Fruit fly (Drosophila melanogaster) whole organism, embryonic: ENCODE data around the gene CG13299.

Experiments used
- CG10267 ChIP-seq: fragments of 200-800 bp; sonication (Bioruptor generic); optimal IDR thresholded peaks from 2 replicates; lab custom pipeline; 2018; ENCODE audit warnings: missing biosample characterization, mild to moderate bottlenecking, missing genetic modification characterization, moderate library complexity
- CG11456 ChIP-seq: fragments of 200-800 bp; sonication (Bioruptor generic); IDR thresholded peaks from 3 replicates; pipeline ENCODE4 v1.3.6; 2022; ENCODE audit warnings: missing biosample characterization, missing genetic modification characterization
- CG11504 ChIP-seq: fragments of 200-800 bp; sonication (Bioruptor generic); optimal IDR thresholded peaks from 3 replicates; lab custom pipeline; 2019; ENCODE audit warnings: missing biosample characterization, mild to moderate bottlenecking, missing genetic modification characterization, moderate library complexity
- CG14710 ChIP-seq: fragments of 200-800 bp; sonication (Bioruptor generic); optimal IDR thresholded peaks from 3 replicates; lab custom pipeline; 2019; ENCODE audit warnings: missing biosample characterization, mild to moderate bottlenecking, missing genetic modification characterization, moderate library complexity
- CG17361 ChIP-seq: fragments of 200-800 bp; sonication (Bioruptor generic); IDR thresholded peaks from 3 replicates; pipeline ENCODE4 v1.3.6; 2022; ENCODE audit warnings: missing biosample characterization, missing genetic modification characterization
- CG18619 ChIP-seq: fragments of 200-800 bp; sonication (Bioruptor generic); optimal IDR thresholded peaks from 3 replicates; lab custom pipeline; 2017; ENCODE audit warnings: missing biosample characterization, mild to moderate bottlenecking, missing genetic modification characterization
- CG2129 ChIP-seq: fragments of 200-800 bp; sonication (Bioruptor generic); IDR thresholded peaks from 2 replicates; pipeline ENCODE4 v1.3.6; 2022; ENCODE audit warnings: missing biosample characterization, missing genetic modification characterization; ENCODE audit not compliant: partially characterized antibody
- CG32532 ChIP-seq: fragments of 200-800 bp; sonication (Bioruptor generic); IDR thresholded peaks from 2 replicates; pipeline ENCODE4 v1.3.6; 2022; ENCODE audit warnings: missing biosample characterization, missing genetic modification characterization
- CG34422 ChIP-seq: fragments of 200-800 bp; sonication (Bioruptor generic); IDR thresholded peaks from 3 replicates; pipeline ENCODE4 v1.3.6; 2022; ENCODE audit warnings: missing biosample characterization, missing genetic modification characterization
- CG4404 ChIP-seq: fragments of 200-800 bp; sonication (Bioruptor generic); IDR thresholded peaks from 2 replicates; pipeline ENCODE4 v1.3.6; 2022; ENCODE audit warnings: missing biosample characterization, missing genetic modification characterization
- CG6689 ChIP-seq: fragments of 200-800 bp; sonication (Bioruptor generic); IDR thresholded peaks from 2 replicates; pipeline ENCODE4 v1.3.6; 2022; ENCODE audit warnings: missing biosample characterization, missing genetic modification characterization
- CG7271 ChIP-seq: fragments of 200-800 bp; sonication (Bioruptor generic); optimal IDR thresholded peaks from 2 replicates; lab custom pipeline; 2018; ENCODE audit warnings: missing biosample characterization, mild to moderate bottlenecking, missing genetic modification characterization, moderate library complexity
- CG9437 ChIP-seq: fragments of 200-800 bp; sonication (Bioruptor generic); optimal IDR thresholded peaks from 2 replicates; lab custom pipeline; 2018; ENCODE audit warnings: missing biosample characterization, mild to moderate bottlenecking, missing genetic modification characterization
- Dip2 ChIP-seq: fragments of 200-800 bp; sonication (Bioruptor generic); IDR thresholded peaks from 2 replicates; pipeline ENCODE4 v1.3.6; 2022; ENCODE audit warnings: missing biosample characterization, missing genetic modification characterization
- Drgx ChIP-seq: fragments of 200-800 bp; sonication (Bioruptor generic); IDR thresholded peaks from 2 replicates; pipeline ENCODE4 v1.3.6; 2022; ENCODE audit warnings: missing biosample characterization, missing genetic modification characterization
- Ets65A ChIP-seq: fragments of 200-800 bp; sonication (Bioruptor generic); peaks from one replicate; lab custom pipeline; 2016; ENCODE audit warnings: missing biosample characterization, missing genetic modification characterization
- H15 ChIP-seq: fragments of 200-800 bp; sonication (Bioruptor generic); IDR thresholded peaks from 3 replicates; pipeline ENCODE4 v1.3.6; 2022; ENCODE audit warnings: missing biosample characterization, missing genetic modification characterization
- Hand ChIP-seq: fragments of 200-800 bp; sonication (Bioruptor generic); optimal IDR thresholded peaks from 2 replicates; lab custom pipeline; 2017; ENCODE audit warnings: mild to moderate bottlenecking, missing biosample characterization, missing genetic modification reagents, missing genetic modification characterization
- Hsf ChIP-seq: fragments of 200-800 bp; sonication (Bioruptor generic); optimal IDR thresholded peaks from 3 replicates; lab custom pipeline; 2016; ENCODE audit warnings: missing biosample characterization, missing genetic modification characterization
- MESR4 ChIP-seq: fragments of 200-800 bp; sonication (Bioruptor generic); optimal IDR thresholded peaks from 2 replicates; lab custom pipeline; 2018; ENCODE audit warnings: missing biosample characterization, mild to moderate bottlenecking, missing genetic modification characterization, moderate library complexity
- Ptx1 ChIP-seq: fragments of 200-800 bp; sonication (Bioruptor generic); IDR thresholded peaks from 2 replicates; pipeline ENCODE4 v1.3.6; 2022; ENCODE audit warnings: missing biosample characterization, missing genetic modification characterization
- ara ChIP-seq: fragments of 200-800 bp; sonication (Bioruptor generic); IDR thresholded peaks from 2 replicates; pipeline ENCODE4 v1.3.6; 2022; ENCODE audit warnings: missing biosample characterization, missing genetic modification characterization
- ato ChIP-seq: fragments of 200-800 bp; sonication (Bioruptor generic); IDR thresholded peaks from 2 replicates; pipeline ENCODE4 v1.3.6; 2022; ENCODE audit warnings: missing biosample characterization, missing genetic modification characterization; ENCODE audit not compliant: partially characterized antibody
- bowl ChIP-seq: fragments of 200-800 bp; sonication (Bioruptor generic); IDR thresholded peaks from 2 replicates; pipeline ENCODE4 v1.3.6; 2022; ENCODE audit warnings: missing biosample characterization, missing genetic modification characterization
- btn ChIP-seq: fragments of 200-800 bp; sonication (Bioruptor generic); optimal IDR thresholded peaks from 2 replicates; lab custom pipeline; 2016; ENCODE audit warnings: missing biosample characterization, missing genetic modification characterization
- chm ChIP-seq: fragments of 200-800 bp; sonication (Bioruptor generic); IDR thresholded peaks from 2 replicates; pipeline ENCODE4 v1.3.6; 2022; ENCODE audit warnings: missing biosample characterization, missing genetic modification characterization
- chn ChIP-seq: fragments of 200-800 bp; sonication (Bioruptor generic); optimal IDR thresholded peaks from 2 replicates; lab custom pipeline; 2016; ENCODE audit warnings: missing biosample characterization, missing genetic modification characterization
- dmrt11E ChIP-seq: fragments of 200-800 bp; sonication (Bioruptor generic); optimal IDR thresholded peaks from 3 replicates; lab custom pipeline; 2018; ENCODE audit warnings: missing biosample characterization, mild to moderate bottlenecking, missing genetic modification characterization, moderate library complexity
- dpn ChIP-seq, 2 experiments: fragments of 200-800 bp; sonication (Bioruptor generic); optimal IDR thresholded peaks; 3 replicates each; lab custom pipeline; 2016; ENCODE audit warnings: missing biosample characterization in 2 of 2, missing genetic modification characterization in 2 of 2
- ems ChIP-seq: fragments of 200-800 bp; sonication (Bioruptor generic); optimal IDR thresholded peaks from 3 replicates; lab custom pipeline; 2016; ENCODE audit warnings: missing biosample characterization, missing genetic modification characterization
- en ChIP-seq: fragments of 200-800 bp; sonication (Bioruptor generic); optimal IDR thresholded peaks from 2 replicates; lab custom pipeline; 2016; ENCODE audit warnings: missing biosample characterization, missing genetic modification characterization
- exex ChIP-seq: fragments of 200-800 bp; sonication (Bioruptor generic); optimal IDR thresholded peaks from 4 replicates; lab custom pipeline; 2018; ENCODE audit warnings: missing biosample characterization, mild to moderate bottlenecking, missing genetic modification characterization, moderate library complexity
- gem ChIP-seq: fragments of 200-800 bp; sonication (Bioruptor generic); optimal IDR thresholded peaks from 2 replicates; lab custom pipeline; 2019; ENCODE audit warnings: missing biosample characterization, mild to moderate bottlenecking, missing genetic modification characterization, moderate library complexity
- grn ChIP-seq: fragments of 200-800 bp; sonication (Bioruptor generic); optimal IDR thresholded peaks from 3 replicates; lab custom pipeline; 2017; ENCODE audit warnings: missing biosample characterization, missing genetic modification characterization
- gro ChIP-seq: fragments of 200-800 bp; sonication (Bioruptor generic); optimal IDR thresholded peaks from 2 replicates; lab custom pipeline; 2016; ENCODE audit warnings: missing biosample characterization, missing genetic modification characterization
- ind ChIP-seq: fragments of 200-800 bp; sonication (Bioruptor generic); optimal IDR thresholded peaks from 3 replicates; lab custom pipeline; 2016; ENCODE audit warnings: missing biosample characterization, missing genetic modification characterization
- lbe ChIP-seq: fragments of 200-800 bp; sonication (Bioruptor generic); optimal IDR thresholded peaks from 2 replicates; lab custom pipeline; 2016; ENCODE audit warnings: missing biosample characterization, mild to moderate bottlenecking, missing genetic modification characterization
- lilli ChIP-seq: fragments of 200-800 bp; sonication (Bioruptor generic); optimal IDR thresholded peaks from 3 replicates; lab custom pipeline; 2016; ENCODE audit warnings: missing biosample characterization, missing genetic modification characterization
- mam ChIP-seq: fragments of 200-800 bp; sonication (Bioruptor generic); optimal IDR thresholded peaks from 3 replicates; lab custom pipeline; 2016; ENCODE audit warnings: missing biosample characterization, missing genetic modification characterization
- mirr ChIP-seq: fragments of 200-800 bp; sonication (Bioruptor generic); optimal IDR thresholded peaks from 3 replicates; lab custom pipeline; 2018; ENCODE audit warnings: missing biosample characterization, mild to moderate bottlenecking, missing genetic modification characterization
- otp ChIP-seq: fragments of 200-800 bp; sonication (Bioruptor generic); IDR thresholded peaks from 3 replicates; pipeline ENCODE4, ENCODE4 v1.3.6; 2022; ENCODE audit warnings: missing biosample characterization, missing genetic modification characterization
- pan ChIP-seq, 4 experiments: fragments of >200 bp in 3 of 4; fragments of 200-800 bp in 1 of 4; sonication (Bioruptor generic) in 1 of 4; optimal IDR thresholded peaks in 3 of 4; IDR thresholded peaks in 1 of 4; 2 replicates each; pipeline versions ENCODE4 v1.3.6 to Lab custom; 2017 to 2022; ENCODE audit warnings: missing biosample characterization in 2 of 4, missing genetic modification characterization in 2 of 4, mixed read lengths in 1 of 4
- phol ChIP-seq: fragments of 200-800 bp; sonication (Bioruptor generic); optimal IDR thresholded peaks from 3 replicates; lab custom pipeline; 2018; ENCODE audit warnings: missing biosample characterization, mild to moderate bottlenecking, missing genetic modification characterization, moderate library complexity
- pita ChIP-seq: fragments of 200-800 bp; sonication (Bioruptor generic); optimal IDR thresholded peaks from 2 replicates; lab custom pipeline; 2017; ENCODE audit warnings: missing biosample characterization, mild to moderate bottlenecking, missing genetic modification characterization
- stwl ChIP-seq: fragments of 200-800 bp; sonication (Bioruptor generic); optimal IDR thresholded peaks from 3 replicates; lab custom pipeline; 2018; ENCODE audit warnings: missing biosample characterization, mild to moderate bottlenecking, missing genetic modification characterization, moderate library complexity

CG13299 gene

dm6 chr3L:6239968-6240367 lies 7.8 kb upstream of the CG13299 start, which contains the start of gene CG10226:
Gene CG10226 (minus strand): TSS chr3L:6240068.
- TF ChIP-seq pita (GFP tag; lab: Kevin White, UChicago) = no peak
- TF ChIP-seq CG9437 (GFP tag; lab: Kevin White, UChicago) = no peak
- TF ChIP-seq bowl = no peak
- TF ChIP-seq CG2129 (GFP tag; lab: Robert Waterston, UW) = no peak
- no peak for TF ChIP-seq CG18619 (GFP tag; lab: Kevin White, UChicago)
- TF ChIP-seq CG10267 (tag; lab: Kevin White, UChicago) = no peak
- TF ChIP-seq Dip2 (GFP tag; lab: Robert Waterston, UW) = no peak
- TF ChIP-seq ato = no peak

dm6 chr3L:6234035-6234434 lies 1.9 kb upstream of the CG13299 start, which contains the start of gene CG42714:
Gene CG42714 (minus strand): TSS chr3L:6234056.
- TF ChIP-seq MESR4 (GFP tag; lab: Kevin White, UChicago) (no peak), lbe (GFP tag; lab: Kevin White, UChicago) (no peak), pita (GFP tag; lab: Kevin White, UChicago) (peak; percentile 3), mirr (GFP tag; lab: Kevin White, UChicago) (peak; percentile 95), stwl (tag; lab: Kevin White, UChicago) (peak; percentile 27), grn (peak; percentile 44), exex (tag; lab: Kevin White, UChicago) (peak; percentile 84)
- TF ChIP-seq, all 482 proteins: peak for 5

- TF ChIP-seq CG4404 (no peak), dmrt11E (no peak)
Observed at dm6 chr3L:6233281-6233680, 1.1 kb upstream of the CG13299 start, which contains the start of gene BG642312. Gene BG642312 (minus strand): TSS chr3L:6233381.

dm6 chr3L:6220187-6220586 lies 12.0 kb downstream of the CG13299 start, which contains the start of gene CG33946:
Gene CG33946 (plus strand): TSS chr3L:6220578.
- peak; percentile 35; the same call in 1 of the 3 replicates for TF ChIP-seq CG34422
- TF ChIP-seq CG14710 (tag; lab: Kevin White, UChicago) = no peak
- no peak for TF ChIP-seq pan (optimal IDR thresholded peaks at IDR 0.05; lab: Kevin White, UChicago)
- TF ChIP-seq pan (GFP tag; optimal IDR thresholded peaks at IDR 0.05 in 1 of 2, IDR thresholded peaks at IDR 0.05 in 1 of 2) = peak in 1 of 2 experiments; percentile 55
- TF ChIP-seq Hsf (GFP tag; lab: Kevin White, UChicago) = peak; percentile 25
- peak; percentile 18 for TF ChIP-seq gem (tag; lab: Kevin White, UChicago)
- TF ChIP-seq Ets65A (GFP tag; lab: Kevin White, UChicago) = peak; percentile 39
- 0 out of 2 replicates have a peak, but pooled peaks have one; percentile 23 for TF ChIP-seq chm (GFP tag; lab: Robert Waterston, UW)
- peak; percentile 42; the same call in 1 of the 2 replicates for TF ChIP-seq ara (GFP tag; lab: Robert Waterston, UW)
- TF ChIP-seq lilli (GFP tag; lab: Kevin White, UChicago) = peak; percentile 13
- TF ChIP-seq CG7271 (tag; lab: Kevin White, UChicago) = no peak
- 0 out of 3 replicates have a peak, but pooled peaks have one; percentile 22 for TF ChIP-seq CG17361 (GFP tag; lab: Robert Waterston, UW)
- TF ChIP-seq CG6689 (GFP tag; lab: Robert Waterston, UW) = peak; percentile 59; the same call in 1 of the 2 replicates
- TF ChIP-seq ems (GFP tag; lab: Kevin White, UChicago) = peak; percentile 47
- TF ChIP-seq en (GFP tag; lab: Kevin White, UChicago) = no peak
- TF ChIP-seq mam = peak; percentile 5
- peak; percentile 81 for TF ChIP-seq Drgx
- TF ChIP-seq CG11456 (GFP tag; lab: Robert Waterston, UW) = peak; percentile 61; the same call in 1 of the 3 replicates
- no peak for TF ChIP-seq CG18619 (GFP tag; lab: Kevin White, UChicago)
- peak; percentile 13 for TF ChIP-seq CG11504 (tag; lab: Kevin White, UChicago)
- 0 out of 2 replicates have a peak, but pooled peaks have one; percentile 19 for TF ChIP-seq CG32532 (GFP tag; lab: Robert Waterston, UW)
- peak; percentile 59; the same call in 1 of the 3 replicates for TF ChIP-seq H15
- TF ChIP-seq dpn (GFP tag; optimal IDR thresholded peaks at IDR 0.05; lab: Kevin White, UChicago) = peak in 1 of 2 experiments; percentile 40
- 0 out of 3 replicates have a peak, but pooled peaks have one; percentile 22 for TF ChIP-seq otp
- TF ChIP-seq btn (GFP tag; lab: Kevin White, UChicago) = no peak
- peak; percentile 2 for TF ChIP-seq ind (GFP tag; lab: Kevin White, UChicago)
- TF ChIP-seq gro (GFP tag; lab: Kevin White, UChicago) = no peak
- 0 out of 2 replicates have a peak, but pooled peaks have one; percentile 20 for TF ChIP-seq Ptx1 (GFP tag; lab: Robert Waterston, UW)
- TF ChIP-seq Hand (GFP tag; lab: Kevin White, UChicago) = no peak
- TF ChIP-seq phol (tag; lab: Kevin White, UChicago) = peak; percentile 43
- peak; percentile 33 for TF ChIP-seq chn (GFP tag; lab: Kevin White, UChicago)
